Fruit fly (Drosophila melanogaster): ENCODE results near the gene CG8607.

The CG8607 gene

DNA sequence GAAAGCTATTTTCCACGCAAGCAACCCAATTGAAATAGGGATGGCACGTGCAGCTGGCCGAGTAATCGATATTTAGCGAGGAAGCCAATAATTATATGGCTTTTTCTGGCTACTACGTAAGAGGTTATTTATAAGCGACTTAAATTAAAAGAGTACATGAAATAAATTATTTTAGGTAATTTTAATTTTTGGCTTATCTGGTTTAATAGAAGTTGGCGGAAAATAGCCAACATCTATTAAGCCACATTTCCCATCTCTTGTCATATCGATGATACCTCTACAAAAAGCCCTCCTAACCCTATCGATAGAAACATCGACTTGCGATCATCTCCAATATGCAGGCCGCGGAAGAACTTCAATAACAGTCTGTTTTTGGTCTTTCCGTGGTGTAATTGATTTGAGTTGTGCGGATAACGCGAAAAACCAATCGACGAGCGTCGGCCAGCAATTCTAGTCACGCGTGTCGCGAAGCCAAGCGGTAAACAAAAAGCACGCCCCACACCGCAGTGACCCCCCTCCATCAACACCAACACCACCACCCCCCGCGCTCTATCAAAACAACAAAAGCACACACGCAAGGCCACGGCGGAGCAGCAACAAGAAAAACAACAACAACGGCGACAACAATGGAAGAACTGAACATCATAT lies 28.2 kb downstream of the CG8607 start, which contains the start of the genes Srp19 and qm (continued):
- TF ChIP-seq CG4360 (GFP tag; IDR thresholded peaks at IDR 0.05), result peak; percentile 79
- peak in 1 of 3 experiments; percentile 13 for TF ChIP-seq lola (GFP tag; optimal IDR thresholded peaks at IDR 0.05)
- peak; percentile 64 for TF ChIP-seq Atf6 (GFP tag; IDR thresholded peaks at IDR 0.05)
- no peak for TF ChIP-seq salm (tag; optimal IDR thresholded peaks at IDR 0.05)
- TF ChIP-seq CG2712 (tag; optimal IDR thresholded peaks at IDR 0.05), result peak; percentile 68
- peak; percentile 37 for TF ChIP-seq CG12104 (GFP tag; optimal IDR thresholded peaks at IDR 0.05)
- peak; percentile 78 for TF ChIP-seq sna (GFP tag; IDR thresholded peaks at IDR 0.05; ENCODE audit: partially characterized antibody)
- TF ChIP-seq MTF-1 (GFP tag; optimal IDR thresholded peaks at IDR 0.05; ENCODE audit: borderline replicate concordance), result no peak
- no peak for TF ChIP-seq bigmax (GFP tag; optimal IDR thresholded peaks at IDR 0.05)
- TF ChIP-seq CG42726 (GFP tag; IDR thresholded peaks at IDR 0.05; ENCODE audit: partially characterized antibody), result peak; percentile 70; the same call in 1 of the 2 replicates
- peak; percentile 31; the same call in 1 of the 2 replicates for TF ChIP-seq Ada2b (GFP tag; IDR thresholded peaks at IDR 0.05)
- no peak for TF ChIP-seq Sox102F (GFP tag; optimal IDR thresholded peaks at IDR 0.05)
- TF ChIP-seq CG11560 (tag; IDR thresholded peaks at IDR 0.05), result no peak
- TF ChIP-seq ssp (GFP tag; IDR thresholded peaks at IDR 0.05), result no peak; the same call in none of the 2 replicates
- TF ChIP-seq pita (GFP tag; optimal IDR thresholded peaks at IDR 0.05), result no peak
- peak; percentile 58 for TF ChIP-seq CG32772 (GFP tag; IDR thresholded peaks at IDR 0.05)
- peak; percentile 1 for TF ChIP-seq dm (GFP tag; optimal IDR thresholded peaks at IDR 0.05)
- no peak for TF ChIP-seq sens-2 (GFP tag; IDR thresholded peaks at IDR 0.05)
- peak; percentile 85 for TF ChIP-seq Med (GFP tag)
- peak; percentile 78 for TF ChIP-seq CG2120 (GFP tag; optimal IDR thresholded peaks at IDR 0.05)
- peak; percentile 47 for TF ChIP-seq az2 (GFP tag; optimal IDR thresholded peaks at IDR 0.05)
- TF ChIP-seq GATAe (GFP tag; conservative IDR thresholded peaks at IDR 0.05), result 0 out of 2 replicates have a peak, but pooled peaks have one; percentile 10
- TF ChIP-seq bowl (GFP tag; IDR thresholded peaks at IDR 0.05), result no peak
- no peak for TF ChIP-seq pfk (GFP tag; optimal IDR thresholded peaks at IDR 0.05)
- TF ChIP-seq CG9727 (GFP tag; optimal IDR thresholded peaks at IDR 0.05), result peak; percentile 28
- TF ChIP-seq Hmr (GFP tag; optimal IDR thresholded peaks at IDR 0.05), result peak; percentile 62
- no peak for TF ChIP-seq CG31388 (GFP tag; optimal IDR thresholded peaks at IDR 0.05)
- TF ChIP-seq CG13287 (GFP tag; IDR thresholded peaks at IDR 0.05; ENCODE audit: partially characterized antibody), result peak; percentile 87
- TF ChIP-seq Hr51 (GFP tag; optimal IDR thresholded peaks at IDR 0.05), result peak; percentile 8 to 27
- TF ChIP-seq crc (GFP tag; optimal IDR thresholded peaks at IDR 0.05), result no peak
- peak; percentile 51 for TF ChIP-seq Ets97D (GFP tag; optimal IDR thresholded peaks at IDR 0.05)
- peak; percentile 59 for TF ChIP-seq CG6854 (GFP tag; optimal IDR thresholded peaks at IDR 0.05)
- peak; percentile 15 for TF ChIP-seq cato (GFP tag; optimal IDR thresholded peaks at IDR 0.05; ENCODE audit: borderline replicate concordance)
- no peak for TF ChIP-seq CG11695 (GFP tag; IDR thresholded peaks at IDR 0.05)
- TF ChIP-seq CG34422 (GFP tag; IDR thresholded peaks at IDR 0.05), result peak; percentile 86; the same call in 2 of the 3 replicates
- no peak for TF ChIP-seq Trl (optimal IDR thresholded peaks at IDR 0.05)
- peak; percentile 70 for TF ChIP-seq Trl (GFP tag; optimal IDR thresholded peaks at IDR 0.05)
- TF ChIP-seq CG7839 (tag; optimal IDR thresholded peaks at IDR 0.05), result peak; percentile 51
- TF ChIP-seq Six4 (GFP tag; optimal IDR thresholded peaks at IDR 0.05), result no peak
- no peak for TF ChIP-seq Hmx (GFP tag; optimal IDR thresholded peaks at IDR 0.05)
- TF ChIP-seq CG1024 (GFP tag; IDR thresholded peaks at IDR 0.05), result no peak
- no peak for TF ChIP-seq CG11696 (GFP tag; IDR thresholded peaks at IDR 0.05)
- peak; percentile 47 for TF ChIP-seq HLH54F (GFP tag; optimal IDR thresholded peaks at IDR 0.05)
- TF ChIP-seq CG3995 (GFP tag; optimal IDR thresholded peaks at IDR 0.05), result no peak
- TF ChIP-seq twi (tag; optimal IDR thresholded peaks at IDR 0.05), result no peak
- no peak for TF ChIP-seq psq (GFP tag; optimal IDR thresholded peaks at IDR 0.05)
- TF ChIP-seq tin (GFP tag; optimal IDR thresholded peaks at IDR 0.05), result peak; percentile 42
- TF ChIP-seq CG17359 (tag; optimal IDR thresholded peaks at IDR 0.05), result no peak
- peak; percentile 29 for TF ChIP-seq bab2 (GFP tag; optimal IDR thresholded peaks at IDR 0.05)
- TF ChIP-seq CG33557 (GFP tag; optimal IDR thresholded peaks at IDR 0.05), result peak; percentile 22
